Worm (Caenorhabditis elegans) whole organism, L4 larva: ENCODE results near the gene sdn-1.

Experiments
- F10B5.3 ChIP-seq: sonication (generic microtip); optimal IDR thresholded peaks from 2 replicates; lab custom pipeline; 2016; ENCODE audit warnings: mild to moderate bottlenecking, missing genetic modification characterization, missing compliant biosample characterization
- T26A8.4 ChIP-seq: fragments of 200-800 bp; sonication (Bioruptor generic); IDR thresholded peaks from 2 replicates; pipeline ENCODE4 v1.3.6; 2022; ENCODE audit warnings: missing genetic modification characterization, missing compliant biosample characterization
- Y5F2A.4 ChIP-seq: fragments of 200-800 bp; sonication (Bioruptor generic); optimal IDR thresholded peaks from 2 replicates; lab custom pipeline; 2018; ENCODE audit warnings: mild to moderate bottlenecking, missing genetic modification characterization, missing compliant biosample characterization
- Y75B8A.6 ChIP-seq: fragments of 200-800 bp; sonication (Bioruptor generic); IDR thresholded peaks from 2 replicates; pipeline ENCODE4 v1.3.6; 2022; ENCODE audit warnings: missing genetic modification reagents, missing genetic modification characterization, missing compliant biosample characterization
- ceh-44 ChIP-seq: fragments of 200-800 bp; sonication (Bioruptor generic); IDR thresholded peaks from 2 replicates; pipeline ENCODE4 v1.3.6; 2022; ENCODE audit warnings: missing genetic modification reagents, missing genetic modification characterization, missing compliant biosample characterization
- ceh-82 ChIP-seq: sonication (generic microtip); optimal IDR thresholded peaks from 2 replicates; lab custom pipeline; 2017; ENCODE audit warnings: missing biosample characterization, missing genetic modification characterization
- ces-1 ChIP-seq: fragments of 150-350 bp; sonication (generic microtip); optimal IDR thresholded peaks from 4 replicates; lab custom pipeline; 2014; ENCODE audit warnings: missing biosample characterization, missing genetic modification reagents, missing genetic modification characterization
- ctbp-1 ChIP-seq: fragments of 200-800 bp; sonication (Bioruptor generic); IDR thresholded peaks from 2 replicates; pipeline ENCODE4 v1.3.6; 2022; ENCODE audit warnings: missing genetic modification reagents, missing genetic modification characterization, missing compliant biosample characterization
- daf-16 ChIP-seq, 3 experiments: sonication (generic microtip); optimal IDR thresholded peaks; 2 replicates each; lab custom pipeline; 2016 to 2017; ENCODE audit warnings: missing genetic modification characterization in 3 of 3, missing genetic modification reagents in 3 of 3, mild to moderate bottlenecking in 2 of 3, missing compliant biosample characterization in 2 of 3, missing biosample characterization in 1 of 3, moderate library complexity in 1 of 3
- daf-19 ChIP-seq: fragments of 200-800 bp; sonication (Bioruptor generic); conservative IDR thresholded peaks from 2 replicates; pipeline ENCODE4 v1.3.6; 2022; ENCODE audit warnings: missing genetic modification characterization, missing compliant biosample characterization
- daf-8 ChIP-seq: fragments of 200-800 bp; sonication (Bioruptor generic); IDR thresholded peaks from 2 replicates; pipeline ENCODE4 v1.3.6; 2022; ENCODE audit warnings: missing genetic modification characterization, missing compliant biosample characterization
- dmd-6 ChIP-seq: fragments of 200-800 bp; sonication (Bioruptor generic); IDR thresholded peaks from 2 replicates; pipeline ENCODE4 v1.3.6; 2022; ENCODE audit warnings: missing genetic modification reagents, missing genetic modification characterization, missing compliant biosample characterization
- dmd-8 ChIP-seq: fragments of 200-800 bp; sonication (Bioruptor generic); IDR thresholded peaks from 2 replicates; pipeline ENCODE4 v1.3.6; 2022; ENCODE audit warnings: missing genetic modification characterization, missing compliant biosample characterization
- dmd-9 ChIP-seq: fragments of 200-800 bp; sonication (Bioruptor generic); IDR thresholded peaks from 2 replicates; pipeline ENCODE4 v1.3.6; 2022; ENCODE audit warnings: missing genetic modification reagents, missing genetic modification characterization, missing compliant biosample characterization
- dpl-1 ChIP-seq: fragments of 150-350 bp; optimal IDR thresholded peaks from 2 replicates; lab custom pipeline; 2014; ENCODE audit warnings: missing biosample characterization, missing genetic modification reagents, missing genetic modification characterization
- dve-1 ChIP-seq: sonication (generic microtip); optimal IDR thresholded peaks from 2 replicates; lab custom pipeline; 2017; ENCODE audit warnings: antibody characterized with exemption, mild to moderate bottlenecking, missing genetic modification characterization, missing compliant biosample characterization; ENCODE audit not compliant: insufficient read depth
- egl-43 ChIP-seq: fragments of 200-800 bp; sonication (Bioruptor generic); IDR thresholded peaks from 2 replicates; pipeline ENCODE4 v1.3.6; 2022; ENCODE audit warnings: missing genetic modification reagents, missing genetic modification characterization, missing compliant biosample characterization
- fkh-10 ChIP-seq: fragments of 150-350 bp; optimal IDR thresholded peaks from 2 replicates; lab custom pipeline; 2014; ENCODE audit warnings: missing biosample characterization, missing genetic modification reagents, missing genetic modification characterization
- fos-1 ChIP-seq: fragments of 150-350 bp; optimal IDR thresholded peaks from 2 replicates; lab custom pipeline; 2014; ENCODE audit warnings: missing biosample characterization, missing genetic modification characterization
- hlh-11 ChIP-seq: fragments of 200-800 bp; sonication (Bioruptor generic); optimal IDR thresholded peaks from 2 replicates; lab custom pipeline; 2018; ENCODE audit warnings: mild to moderate bottlenecking, missing genetic modification characterization, missing compliant biosample characterization
- hmg-1.1 ChIP-seq: fragments of 200-800 bp; sonication (Bioruptor generic); IDR thresholded peaks from 2 replicates; pipeline ENCODE4 v1.3.6; 2022; ENCODE audit warnings: missing genetic modification reagents, missing genetic modification characterization, missing compliant biosample characterization
- lin-1 ChIP-seq: fragments of 200-800 bp; sonication (Bioruptor generic); IDR thresholded peaks from 2 replicates; pipeline ENCODE4 v1.3.6; 2022; ENCODE audit warnings: missing genetic modification reagents, missing genetic modification characterization, missing compliant biosample characterization
- lin-13 ChIP-seq: fragments of 150-350 bp; optimal IDR thresholded peaks from 2 replicates; lab custom pipeline; 2014; ENCODE audit warnings: missing biosample characterization, missing genetic modification reagents, missing genetic modification characterization
- lin-38 ChIP-seq: fragments of 200-800 bp; sonication (Bioruptor generic); IDR thresholded peaks from 2 replicates; pipeline ENCODE4 v1.3.6; 2022; ENCODE audit warnings: missing genetic modification reagents, missing genetic modification characterization, missing compliant biosample characterization
- lin-39 ChIP-seq: fragments of 150-350 bp; optimal IDR thresholded peaks from 2 replicates; lab custom pipeline; 2014; ENCODE audit warnings: missing biosample characterization, missing genetic modification reagents, missing genetic modification characterization
- lir-3 ChIP-seq: sonication (generic microtip); optimal IDR thresholded peaks from 2 replicates; lab custom pipeline; 2016; ENCODE audit warnings: mild to moderate bottlenecking, missing genetic modification characterization, missing compliant biosample characterization
- madf-5 ChIP-seq, 2 experiments: fragments of 200-800 bp; sonication (Bioruptor generic); IDR thresholded peaks; 2 replicates each; pipeline ENCODE4 v1.3.6; 2022; ENCODE audit warnings: missing compliant biosample characterization in 2 of 2, missing genetic modification characterization in 2 of 2
- madf-9 ChIP-seq: fragments of 200-800 bp; sonication (Bioruptor generic); conservative IDR thresholded peaks from 2 replicates; pipeline ENCODE4 v1.3.6; 2022; ENCODE audit warnings: missing genetic modification reagents, missing genetic modification characterization, missing compliant biosample characterization
- mep-1 ChIP-seq: fragments of 150-350 bp; sonication (generic microtip); optimal IDR thresholded peaks from 3 replicates; lab custom pipeline; 2014; ENCODE audit warnings: missing biosample characterization, missing genetic modification characterization
- mes-2 ChIP-seq: sonication (generic microtip); optimal IDR thresholded peaks from 2 replicates; lab custom pipeline; 2016; ENCODE audit warnings: missing genotype, mild to moderate bottlenecking, missing genetic modification characterization, missing compliant biosample characterization; ENCODE audit not compliant: poor library complexity, severe bottlenecking
- mxl-3 ChIP-seq: fragments of 200-800 bp; sonication (Bioruptor generic); optimal IDR thresholded peaks from 2 replicates; lab custom pipeline; 2018; ENCODE audit warnings: mild to moderate bottlenecking, missing genetic modification characterization, missing compliant biosample characterization
- nhr-10 ChIP-seq: fragments of 150-350 bp; optimal IDR thresholded peaks from 2 replicates; lab custom pipeline; 2014; ENCODE audit warnings: missing biosample characterization, missing genetic modification characterization
- nhr-102 ChIP-seq: sonication (generic microtip); optimal IDR thresholded peaks from 2 replicates; lab custom pipeline; 2016; ENCODE audit warnings: mild to moderate bottlenecking, missing genetic modification characterization, moderate library complexity, missing compliant biosample characterization
- nhr-237 ChIP-seq: sonication (generic microtip); optimal IDR thresholded peaks from 2 replicates; lab custom pipeline; 2017; ENCODE audit warnings: missing biosample characterization, missing genetic modification characterization
- nhr-48 ChIP-seq: sonication (generic microtip); optimal IDR thresholded peaks from 2 replicates; lab custom pipeline; 2016; ENCODE audit warnings: mild to moderate bottlenecking, missing genetic modification characterization, missing compliant biosample characterization
- nhr-77 ChIP-seq: fragments of 150-350 bp; optimal IDR thresholded peaks from 2 replicates; lab custom pipeline; 2014; ENCODE audit warnings: missing biosample characterization, missing genetic modification characterization
- rbr-2 ChIP-seq: sonication (generic microtip); optimal IDR thresholded peaks from 2 replicates; lab custom pipeline; 2016; ENCODE audit warnings: missing genotype, missing genetic modification characterization, missing compliant biosample characterization
- saeg-2 ChIP-seq: fragments of 200-800 bp; sonication (Bioruptor generic); IDR thresholded peaks from 2 replicates; pipeline ENCODE4 v1.3.6; 2022; ENCODE audit warnings: missing genetic modification reagents, missing genetic modification characterization, missing compliant biosample characterization
- skn-1 ChIP-seq: fragments of 150-350 bp; optimal IDR thresholded peaks from 2 replicates; lab custom pipeline; 2014; ENCODE audit warnings: missing biosample characterization, missing genetic modification characterization
- snpc-4 ChIP-seq: fragments of 150-350 bp; optimal IDR thresholded peaks from 2 replicates; lab custom pipeline; 2014; ENCODE audit warnings: missing biosample characterization, missing genetic modification characterization
- spr-3 ChIP-seq: fragments of 200-800 bp; sonication (Bioruptor generic); optimal IDR thresholded peaks from 2 replicates; lab custom pipeline; 2018; ENCODE audit warnings: mild to moderate bottlenecking, missing genetic modification characterization, missing compliant biosample characterization
- tag-97 ChIP-seq: fragments of 200-800 bp; sonication (Bioruptor generic); IDR thresholded peaks from 2 replicates; pipeline ENCODE4 v1.3.6; 2022; ENCODE audit warnings: missing genetic modification characterization, missing compliant biosample characterization
- tra-1 ChIP-seq: fragments of 200-800 bp; sonication (Bioruptor generic); IDR thresholded peaks from 2 replicates; pipeline ENCODE4 v1.3.6; 2022; ENCODE audit warnings: missing genetic modification reagents, missing genetic modification characterization, missing compliant biosample characterization
- unc-130 ChIP-seq: sonication (generic microtip); optimal IDR thresholded peaks from 2 replicates; lab custom pipeline; 2016; ENCODE audit warnings: missing genetic modification reagents, missing genetic modification characterization, missing compliant biosample characterization
- unc-39 ChIP-seq: sonication (generic microtip); optimal IDR thresholded peaks from 2 replicates; lab custom pipeline; 2017; ENCODE audit warnings: missing biosample characterization, missing genetic modification characterization
- unc-62 ChIP-seq, 3 experiments: fragments of 150-350 bp in 1 of 3; sonication (generic microtip); optimal IDR thresholded peaks in 2 of 3; peaks in 1 of 3; 1 replicate in 1 of 3; 2 replicates in 2 of 3; lab custom pipeline; 2014 to 2017; ENCODE audit warnings: missing biosample characterization in 3 of 3, missing genetic modification characterization in 3 of 3, missing genetic modification reagents in 3 of 3, missing genotype in 1 of 3
- zfp-2 ChIP-seq: sonication (generic microtip); optimal IDR thresholded peaks from 2 replicates; lab custom pipeline; 2016; ENCODE audit warnings: mild to moderate bottlenecking, missing genetic modification characterization, missing compliant biosample characterization
- zip-2 ChIP-seq: fragments of 150-350 bp; optimal IDR thresholded peaks from 2 replicates; lab custom pipeline; 2014; ENCODE audit warnings: missing biosample characterization, missing genetic modification characterization
- ztf-7 ChIP-seq: fragments of 150-350 bp; optimal IDR thresholded peaks from 2 replicates; lab custom pipeline; 2014; ENCODE audit warnings: missing biosample characterization, missing genetic modification characterization

Gene sdn-1

ce11 chrX:10555189-10555964 lies 37.8 kb downstream of the sdn-1 start, which contains the start of gene syd-2 (continued):
- no peak for TF ChIP-seq spr-3 (GFP tag; lab: Kevin White, UChicago)
- no peak for TF ChIP-seq saeg-2
- no peak for TF ChIP-seq unc-130 (GFP tag; lab: Kevin White, UChicago)
- TF ChIP-seq dve-1, result peak; percentile 6
- TF ChIP-seq tag-97 (GFP tag; lab: Robert Waterston, UW), result no peak
- TF ChIP-seq zip-2 (tag; lab: Kevin White, UChicago), result no peak
- peak; percentile 87 for TF ChIP-seq egl-43 (GFP tag; lab: Robert Waterston, UW)
- no peak for TF ChIP-seq lir-3 (tag; lab: Kevin White, UChicago)
- no peak for TF ChIP-seq skn-1 (tag; lab: Kevin White, UChicago)
- peak; percentile 21 for TF ChIP-seq dpl-1 (GFP tag; lab: Kevin White, UChicago)
- TF ChIP-seq lin-38 (GFP tag; lab: Robert Waterston, UW), result no peak
- peak; percentile 80 for TF ChIP-seq tra-1 (GFP tag; lab: Robert Waterston, UW)
- TF ChIP-seq lin-39, result no peak
- TF ChIP-seq nhr-10 (tag; lab: Kevin White, UChicago), result no peak
- peak; percentile 80 for TF ChIP-seq rbr-2 (tag; lab: Kevin White, UChicago)
- TF ChIP-seq nhr-102 (tag; lab: Kevin White, UChicago), result no peak
- no peak for TF ChIP-seq F10B5.3 (tag; lab: Kevin White, UChicago)
- TF ChIP-seq zfp-2 (tag; lab: Kevin White, UChicago), result no peak
- no peak for TF ChIP-seq nhr-237 (tag; lab: Kevin White, UChicago)
- no peak for TF ChIP-seq nhr-77
- TF ChIP-seq lin-1, result no peak
- peak; percentile 56 for TF ChIP-seq dmd-6 (GFP tag; lab: Robert Waterston, UW)
- peak; percentile 89 for TF ChIP-seq mep-1 (tag; lab: Kevin White, UChicago)
- TF ChIP-seq Y75B8A.6, result no peak
- TF ChIP-seq dmd-9 (GFP tag; lab: Robert Waterston, UW), result 0 out of 2 replicates have a peak, but pooled peaks have one; percentile 8
- peak; percentile 85 for TF ChIP-seq fkh-10 (GFP tag; lab: Kevin White, UChicago)
- TF ChIP-seq madf-5 (GFP tag; IDR thresholded peaks at IDR 0.05; lab: Robert Waterston, UW), result no peak
- peak; percentile 34 for TF ChIP-seq mes-2 (tag; lab: Kevin White, UChicago)
- TF ChIP-seq daf-16 (GFP tag; optimal IDR thresholded peaks at IDR 0.05; lab: Kevin White, UChicago), result peak in 1 of 2 experiments; percentile 46
- TF ChIP-seq daf-16 (tag; optimal IDR thresholded peaks at IDR 0.05; lab: Kevin White, UChicago), result peak; percentile 56
- peak; percentile 49 for TF ChIP-seq nhr-48
- TF ChIP-seq daf-19 (GFP tag; lab: Robert Waterston, UW), result no peak
- no peak for TF ChIP-seq unc-39
- TF ChIP-seq hlh-11 (tag; lab: Kevin White, UChicago), result peak; percentile 88
- TF ChIP-seq ces-1 (GFP tag; lab: Kevin White, UChicago), result no peak
- TF ChIP-seq T26A8.4 (GFP tag; lab: Robert Waterston, UW), result 0 out of 2 replicates have a peak, but pooled peaks have one; percentile 56
- no peak for TF ChIP-seq Y5F2A.4 (GFP tag; lab: Kevin White, UChicago)
- peak; percentile 77 for TF ChIP-seq hmg-1.1 (GFP tag; lab: Robert Waterston, UW)
- no peak for TF ChIP-seq ceh-44 (GFP tag; lab: Robert Waterston, UW)
- TF ChIP-seq snpc-4, result no peak
- TF ChIP-seq ztf-7, result peak; percentile 1

- TF ChIP-seq madf-9 (GFP tag; lab: Robert Waterston, UW), result no peak
- TF ChIP-seq snpc-4, result no peak
- no peak for TF ChIP-seq dmd-8 (GFP tag; lab: Robert Waterston, UW)
- no peak for TF ChIP-seq fos-1 (tag; lab: Kevin White, UChicago)
- TF ChIP-seq unc-62 (GFP tag; optimal IDR thresholded peaks at IDR 0.05 in 1 of 2; lab: Kevin White, UChicago), result peak in 1 of 2 experiments; percentile 95
- TF ChIP-seq unc-62 (tag; optimal IDR thresholded peaks at IDR 0.05; lab: Kevin White, UChicago), result no peak
- no peak for TF ChIP-seq mep-1 (tag; lab: Kevin White, UChicago)
- no peak for TF ChIP-seq mxl-3
- TF ChIP-seq ctbp-1 (GFP tag; lab: Robert Waterston, UW), result 0 out of 2 replicates have a peak, but pooled peaks have one; percentile 18
- no peak for TF ChIP-seq nhr-10 (tag; lab: Kevin White, UChicago)
- TF ChIP-seq lin-13 (GFP tag; lab: Kevin White, UChicago), result no peak
- TF ChIP-seq ceh-82 (tag; lab: Kevin White, UChicago), result no peak
- no peak for TF ChIP-seq daf-8 (GFP tag; lab: Robert Waterston, UW)
- TF ChIP-seq dpl-1 (GFP tag; lab: Kevin White, UChicago), result no peak
- TF ChIP-seq, all 104 proteins: peak for 2
These were observed 40.1 kb downstream of the sdn-1 start for ce11 chrX:10553048-10553447.
